Fruit fly (Drosophila melanogaster): ENCODE results near the gene RpL7-like.
A peak's percentile ranks its signal among the peaks of the same experiment; 100 is the strongest.

Gene RpL7-like

DNA sequence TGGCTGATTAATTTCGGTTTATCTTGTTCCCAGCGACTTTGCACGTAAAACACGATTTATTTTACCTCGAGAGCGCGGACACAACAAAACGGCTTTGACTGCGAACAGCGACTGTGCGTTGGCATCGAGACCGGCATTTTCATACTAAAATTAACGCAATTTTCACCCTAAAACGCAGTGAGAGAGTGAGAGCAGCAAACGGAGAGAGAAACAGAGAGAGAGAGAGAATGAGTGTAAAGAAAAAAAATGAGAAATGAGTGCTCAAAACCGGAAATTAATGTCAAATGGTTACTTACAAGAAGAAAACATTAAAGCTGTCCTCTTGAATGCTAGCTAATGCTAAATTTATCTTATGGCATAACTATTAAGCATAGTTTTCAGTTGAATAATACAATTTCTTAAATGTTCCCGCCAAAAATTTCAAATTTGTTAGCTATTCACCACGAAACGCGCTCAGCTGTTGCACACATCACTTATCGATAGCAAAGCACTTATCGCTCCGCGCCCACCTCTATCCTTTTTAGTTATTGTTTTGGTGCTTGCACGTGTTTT is at the start of gene RpL7-like, which contains the start of the genes JhI-21 and CG34164 (continued):
- peak; percentile 13 for TF ChIP-seq Bteb2 (GFP tag; optimal IDR thresholded peaks at IDR 0.05)
- no peak for TF ChIP-seq CG10321 (GFP tag; IDR thresholded peaks at IDR 0.05)
- peak; percentile 35; the same call in 1 of the 2 replicates for TF ChIP-seq CG1024 (GFP tag; IDR thresholded peaks at IDR 0.05)
- TF ChIP-seq CG31441 (GFP tag; IDR thresholded peaks at IDR 0.05): no peak; the same call in 1 of the 2 replicates
- peak; percentile 12 for TF ChIP-seq Side (GFP tag; optimal IDR thresholded peaks at IDR 0.05)
- TF ChIP-seq CG14441 (GFP tag; IDR thresholded peaks at IDR 0.05): no peak
- no peak for TF ChIP-seq CG17912 (GFP tag; optimal IDR thresholded peaks at IDR 0.05)
- TF ChIP-seq Poxn (GFP tag; IDR thresholded peaks at IDR 0.05): no peak
- peak; percentile 18 for TF ChIP-seq CG17359 (tag; optimal IDR thresholded peaks at IDR 0.05)
- TF ChIP-seq dmrt11E (tag; optimal IDR thresholded peaks at IDR 0.05): no peak
- no peak for TF ChIP-seq gem (tag; optimal IDR thresholded peaks at IDR 0.05)
- TF ChIP-seq hth (optimal IDR thresholded peaks at IDR 0.05): no peak
- no peak for TF ChIP-seq CG10543 (GFP tag; optimal IDR thresholded peaks at IDR 0.05)
- no peak for TF ChIP-seq Elba2 (GFP tag; optimal IDR thresholded peaks at IDR 0.05)
- TF ChIP-seq NfI (GFP tag; optimal IDR thresholded peaks at IDR 0.05): no peak
- peak; percentile 82 for TF ChIP-seq sens (GFP tag)
- TF ChIP-seq Sry-β (GFP tag; optimal IDR thresholded peaks at IDR 0.05): no peak
- no peak for TF ChIP-seq rib (GFP tag; IDR thresholded peaks at IDR 0.05)
- no peak for TF ChIP-seq CG18599 (GFP tag; optimal IDR thresholded peaks at IDR 0.05)
- TF ChIP-seq usp (GFP tag; optimal IDR thresholded peaks at IDR 0.05): no peak
- peak; percentile 60; the same call in 2 of the 3 replicates for TF ChIP-seq CG7963 (GFP tag; IDR thresholded peaks at IDR 0.05; ENCODE audit: partially characterized antibody)
- TF ChIP-seq Dp (GFP tag; optimal IDR thresholded peaks at IDR 0.05): peak; percentile 98
- no peak for TF ChIP-seq NK7.1 (GFP tag; optimal IDR thresholded peaks at IDR 0.05)
- peak; percentile 21 for TF ChIP-seq CG18262 (tag; optimal IDR thresholded peaks at IDR 0.05)
- TF ChIP-seq CG2120 (GFP tag; optimal IDR thresholded peaks at IDR 0.05): no peak
- TF ChIP-seq sc (optimal IDR thresholded peaks at IDR 0.05): no peak
- TF ChIP-seq sc (GFP tag; optimal IDR thresholded peaks at IDR 0.05): no peak
- TF ChIP-seq aop (GFP tag; IDR thresholded peaks at IDR 0.05): no peak
- TF ChIP-seq lbe (GFP tag; optimal IDR thresholded peaks at IDR 0.05): peak; percentile 69
- no peak for TF ChIP-seq ci (GFP tag; IDR thresholded peaks at IDR 0.05)
- TF ChIP-seq chinmo (GFP tag; IDR thresholded peaks at IDR 0.05; ENCODE audit: partially characterized antibody): peak; percentile 88; the same call in 2 of the 4 replicates
- TF ChIP-seq otp (GFP tag; IDR thresholded peaks at IDR 0.05): no peak; the same call in 2 of the 3 replicates
- no peak for TF ChIP-seq HLH54F (GFP tag; optimal IDR thresholded peaks at IDR 0.05)
- no peak for TF ChIP-seq Hmr (GFP tag; optimal IDR thresholded peaks at IDR 0.05)
- TF ChIP-seq Awh (GFP tag; IDR thresholded peaks at IDR 0.05): no peak
- no peak for TF ChIP-seq pan (optimal IDR thresholded peaks at IDR 0.05)
- TF ChIP-seq pan (GFP tag; optimal IDR thresholded peaks at IDR 0.05 in 1 of 2, IDR thresholded peaks at IDR 0.05 in 1 of 2): no peak
- no peak for TF ChIP-seq ac (GFP tag; optimal IDR thresholded peaks at IDR 0.05)
- no peak for TF ChIP-seq CG8478 (optimal IDR thresholded peaks at IDR 0.05)
- TF ChIP-seq CG3847 (GFP tag; IDR thresholded peaks at IDR 0.05): no peak
- TF ChIP-seq odd (GFP tag; optimal IDR thresholded peaks at IDR 0.05): no peak
- no peak for TF ChIP-seq crol (GFP tag; IDR thresholded peaks at IDR 0.05)
- 0 out of 3 replicates have a peak, but pooled peaks have one; percentile 31 for TF ChIP-seq gce (GFP tag; IDR thresholded peaks at IDR 0.05)
- TF ChIP-seq E2f2 (GFP tag; IDR thresholded peaks at IDR 0.05): peak; percentile 98
- no peak for TF ChIP-seq abd-A (tag; optimal IDR thresholded peaks at IDR 0.05)
- TF ChIP-seq slbo (GFP tag; IDR thresholded peaks at IDR 0.05): no peak
- no peak for TF ChIP-seq CG10431 (GFP tag; optimal IDR thresholded peaks at IDR 0.05)
- peak; percentile 31; the same call in 1 of the 3 replicates for TF ChIP-seq CG17361 (GFP tag; IDR thresholded peaks at IDR 0.05)
- TF ChIP-seq NC2β (GFP tag; optimal IDR thresholded peaks at IDR 0.05): no peak
- TF ChIP-seq bigmax (GFP tag; optimal IDR thresholded peaks at IDR 0.05): no peak
- TF ChIP-seq CG9817 (tag; optimal IDR thresholded peaks at IDR 0.05): no peak
- peak; percentile 71 for TF ChIP-seq cwo (GFP tag; optimal IDR thresholded peaks at IDR 0.05)

All from whole organism, embryonic.